Worm (Caenorhabditis elegans) whole organism, L4/young adult: ENCODE data around the gene F23H11.4.

Source experiments
- W03F9.2 ChIP-seq: fragments of 150-350 bp; optimal IDR thresholded peaks from 2 replicates; lab custom pipeline; 2014; ENCODE audit warnings: missing biosample characterization, missing genetic modification characterization
- dao-5 ChIP-seq: sonication (generic microtip); optimal IDR thresholded peaks from 2 replicates; lab custom pipeline; 2016; ENCODE audit warnings: missing genotype, missing genetic modification characterization, moderate library complexity, missing compliant biosample characterization
- him-1 ChIP-seq: sonication (generic microtip); optimal IDR thresholded peaks from 2 replicates; lab custom pipeline; 2016; ENCODE audit warnings: missing genotype, missing genetic modification reagents, missing genetic modification characterization, missing compliant biosample characterization

DNA sequence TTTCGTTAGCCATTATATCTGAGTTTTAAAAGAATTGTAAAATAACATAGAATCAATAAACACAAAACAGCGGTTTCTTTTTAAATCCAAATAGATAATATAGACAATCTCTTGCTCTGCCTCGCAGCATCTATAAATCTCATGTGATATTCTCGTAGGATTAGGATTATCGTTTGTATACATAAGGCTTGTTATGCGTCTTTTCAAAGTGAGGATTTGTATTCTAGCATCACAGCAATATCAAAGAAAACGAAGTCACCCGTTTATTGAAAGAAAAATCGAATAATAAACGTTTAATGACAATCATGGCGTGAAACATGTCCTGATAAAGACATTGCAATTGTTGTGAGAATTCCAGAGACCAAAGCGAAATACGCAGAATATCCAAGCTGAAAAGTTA lies 35.0 kb downstream of the F23H11.4 start, which contains the start of the genes T24C4.3 and clc-20:
- TF ChIP-seq dao-5 (no peak), him-1 (tag; lab: Kevin White, UChicago) (no peak), W03F9.2 (tag; lab: Kevin White, UChicago) (no peak)
